Worm (Caenorhabditis elegans) whole organism, L4/young adult: ENCODE data around the gene emb-5.
"Not testable (repeated sequence)": the region's sequence is repeated elsewhere in the genome, so short reads cannot be mapped to it uniquely, and the experiment has no call there.

Experiments
- W03F9.2 ChIP-seq: fragments of 150-350 bp; optimal IDR thresholded peaks from 2 replicates; lab custom pipeline; 2014; ENCODE audit warnings: missing biosample characterization, missing genetic modification characterization
- dao-5 ChIP-seq: sonication (generic microtip); optimal IDR thresholded peaks from 2 replicates; lab custom pipeline; 2016; ENCODE audit warnings: missing genotype, missing genetic modification characterization, moderate library complexity, missing compliant biosample characterization
- him-1 ChIP-seq: sonication (generic microtip); optimal IDR thresholded peaks from 2 replicates; lab custom pipeline; 2016; ENCODE audit warnings: missing genotype, missing genetic modification reagents, missing genetic modification characterization, missing compliant biosample characterization

Gene emb-5

DNA sequence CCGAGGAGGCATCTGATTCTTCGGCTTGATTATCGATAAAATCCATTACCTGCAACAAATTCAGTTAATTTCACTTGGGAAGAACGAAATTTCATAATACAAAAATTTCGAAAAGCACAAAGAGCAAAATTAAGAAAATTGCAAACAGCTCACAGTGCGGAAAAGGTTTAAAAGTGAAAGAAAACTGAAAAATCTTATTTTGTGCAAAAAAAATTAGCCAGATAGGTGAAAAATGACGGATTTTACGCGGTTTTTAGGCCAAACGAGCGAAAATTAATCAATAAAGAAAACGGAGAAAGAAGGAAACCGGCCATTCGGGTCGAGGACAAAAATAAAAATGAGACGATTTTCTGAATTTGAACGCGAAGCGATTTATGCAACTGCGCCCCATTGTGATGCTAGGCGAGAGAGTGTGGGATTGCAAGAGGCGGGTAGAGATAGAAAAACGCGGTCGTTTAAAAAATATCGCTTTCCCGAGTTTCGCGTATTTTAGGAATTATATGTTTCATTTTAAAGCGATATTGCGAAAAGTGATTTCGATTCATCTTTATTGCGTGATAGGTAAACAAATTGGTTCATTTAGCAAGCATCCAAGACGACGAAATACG lies at the start of gene emb-5:
Gene emb-5 (minus strand): TSS at position 51 of the 608 bp plus-strand sequence.
- TF ChIP-seq him-1, result no peak
- TF ChIP-seq W03F9.2, result no peak
- TF ChIP-seq dao-5 (tag; lab: Kevin White, UChicago), result no peak

DNA sequence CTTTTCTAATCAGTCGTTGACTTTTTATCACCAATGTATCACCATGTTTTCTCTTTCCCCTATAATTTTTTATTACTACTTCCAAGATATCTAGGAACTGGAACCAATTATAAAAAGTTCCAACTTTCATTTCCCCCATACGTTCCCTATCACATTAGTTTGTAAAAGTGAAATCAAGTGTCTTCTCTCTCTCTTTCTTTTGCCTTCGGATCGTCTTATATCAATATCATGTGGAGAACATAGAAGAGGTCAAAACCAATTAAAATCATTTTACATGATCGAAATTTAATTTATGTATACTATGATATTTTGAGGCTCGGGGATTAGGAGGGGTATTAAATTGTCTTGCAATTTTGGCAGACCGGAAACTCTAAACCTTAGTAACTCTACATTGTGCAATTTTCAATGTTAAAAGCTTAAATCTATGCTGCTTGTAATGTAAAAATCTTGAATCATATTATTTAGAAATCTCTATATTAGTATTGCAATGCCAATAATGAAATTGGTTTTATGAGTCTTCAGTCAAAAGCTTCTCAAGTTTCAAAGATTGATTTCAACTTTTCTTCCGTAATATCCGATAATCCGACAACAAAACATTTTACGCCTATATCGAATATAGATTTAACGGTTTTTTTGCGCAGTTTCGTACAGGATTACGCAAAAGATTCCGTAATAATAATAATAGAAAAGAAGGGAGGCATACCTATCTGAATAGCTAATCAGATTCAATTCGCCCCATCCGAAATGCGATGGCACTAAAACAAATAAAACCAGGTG lies 47.6 kb upstream of the emb-5 start:
- TF ChIP-seq W03F9.2, result no peak
- TF ChIP-seq him-1, result no peak
- TF ChIP-seq dao-5 (tag; lab: Kevin White, UChicago), result no peak

DNA sequence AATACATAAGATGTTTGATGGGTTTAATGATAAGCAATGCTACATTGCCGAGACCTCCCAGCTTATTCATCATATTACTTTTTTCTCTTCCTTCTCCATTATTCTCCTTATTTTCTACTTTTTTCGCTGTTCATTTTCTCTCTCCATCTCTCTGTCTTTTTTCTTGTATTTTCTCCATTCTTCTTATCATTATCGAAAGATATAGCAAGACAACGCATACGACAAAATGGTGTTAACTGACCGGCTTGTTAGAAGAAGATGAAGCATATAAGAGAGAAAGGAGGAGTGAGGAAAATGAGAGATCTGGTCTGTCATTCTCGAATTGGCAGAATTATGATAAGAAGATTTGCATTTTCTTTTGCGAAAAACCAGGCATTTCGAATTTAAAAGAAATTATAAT lies 46.4 kb upstream of the emb-5 start:
- no peak for TF ChIP-seq dao-5 (tag; lab: Kevin White, UChicago)
- TF ChIP-seq him-1, result no peak
- TF ChIP-seq W03F9.2, result no peak

DNA sequence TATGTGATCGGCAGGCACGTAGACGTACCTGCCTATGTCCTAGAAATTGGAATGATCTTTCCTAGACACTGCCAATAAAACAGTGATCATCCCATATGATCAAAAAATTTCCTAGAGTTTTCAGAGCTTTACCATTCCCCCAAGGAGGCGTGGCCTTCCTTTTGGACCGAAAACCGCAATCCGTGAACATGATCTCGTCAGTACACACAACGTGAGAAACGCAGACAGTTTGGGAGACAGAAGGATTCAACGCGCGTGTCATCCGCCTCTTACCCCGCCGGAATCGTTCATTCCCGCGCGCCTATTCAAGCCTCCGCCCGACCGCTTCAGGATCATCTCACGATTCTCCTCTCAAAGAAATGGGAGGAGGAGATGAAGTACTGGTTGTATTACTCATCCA lies 45.0 kb upstream of the emb-5 start, which contains the start of gene B0393.5:
Gene B0393.5 (plus strand): TSS at position 301 of the 400 bp plus-strand sequence.
- TF ChIP-seq him-1 (no peak), W03F9.2 (no peak), dao-5 (tag; lab: Kevin White, UChicago) (no peak)

DNA sequence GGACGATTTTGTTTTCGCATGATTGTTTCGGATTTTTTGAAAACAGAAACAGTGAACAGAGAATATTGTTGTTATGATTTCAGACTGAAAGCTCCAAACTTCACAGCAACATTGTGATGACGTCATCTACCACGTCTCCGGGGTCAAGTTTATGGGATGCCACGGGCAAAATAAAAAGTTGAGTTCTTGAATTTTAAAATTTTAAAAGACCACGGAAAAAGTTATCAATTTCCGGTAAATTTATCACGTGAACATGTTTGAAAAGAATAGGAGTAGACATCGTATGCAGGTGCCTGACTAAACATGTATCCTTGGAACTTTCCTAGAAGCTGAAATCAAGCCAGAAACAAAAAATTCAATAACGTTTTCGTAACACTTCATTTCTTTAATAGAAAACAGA lies 43.0 kb upstream of the emb-5 start, which contains the start of gene B0393.4:
Gene B0393.4 (minus strand): TSS at position 101 of the 400 bp plus-strand sequence.
- TF ChIP-seq W03F9.2 (no peak), him-1 (no peak), dao-5 (tag; lab: Kevin White, UChicago) (no peak)

DNA sequence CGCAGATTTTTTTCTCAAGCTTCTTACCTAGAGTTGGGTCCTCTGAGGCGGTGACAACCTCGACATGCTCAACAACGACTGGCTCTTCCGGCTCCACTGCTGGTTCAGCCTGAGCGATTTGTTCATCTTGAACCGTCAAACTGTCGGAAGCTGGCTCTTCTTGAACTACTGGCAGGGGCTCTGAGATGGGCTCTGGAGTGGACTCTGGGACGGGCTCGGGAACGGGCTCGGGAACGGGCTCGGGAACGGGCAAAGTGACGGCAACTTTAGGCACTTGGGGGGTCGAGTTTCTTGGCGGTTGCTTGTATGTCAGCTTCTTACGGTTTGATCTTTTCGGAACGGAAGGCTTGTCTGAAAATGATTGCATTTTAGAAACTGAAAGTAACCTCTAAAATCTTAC lies 42.4 kb upstream of the emb-5 start:
- TF ChIP-seq him-1 (no peak), W03F9.2 (no peak), dao-5 (tag; lab: Kevin White, UChicago) (no peak)

DNA sequence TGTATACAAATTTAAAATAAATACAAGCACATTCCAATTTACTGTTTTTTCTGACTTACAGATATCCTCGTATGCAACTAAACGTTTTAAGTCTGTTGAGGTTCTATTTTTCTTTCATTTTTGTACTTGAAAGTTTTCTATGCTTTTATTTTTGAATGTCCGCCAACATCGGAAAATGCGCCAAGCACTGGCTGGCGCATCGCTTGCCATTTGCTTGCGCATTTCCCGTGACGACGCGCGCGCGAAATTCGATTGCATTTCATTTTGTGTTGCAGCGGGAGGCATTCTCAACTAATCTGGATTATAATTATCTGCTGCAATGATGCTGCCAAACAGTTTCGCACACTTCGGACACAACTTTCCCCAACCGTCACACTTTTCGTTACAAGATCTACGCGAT lies 36.5 kb upstream of the emb-5 start, which contains the start of gene fbxl-2:
Gene fbxl-2 (plus strand): TSS at position 278 of the 400 bp plus-strand sequence.
- TF ChIP-seq W03F9.2 (peak; percentile 91), dao-5 (tag; lab: Kevin White, UChicago) (no peak), him-1 (peak; percentile 77)

DNA sequence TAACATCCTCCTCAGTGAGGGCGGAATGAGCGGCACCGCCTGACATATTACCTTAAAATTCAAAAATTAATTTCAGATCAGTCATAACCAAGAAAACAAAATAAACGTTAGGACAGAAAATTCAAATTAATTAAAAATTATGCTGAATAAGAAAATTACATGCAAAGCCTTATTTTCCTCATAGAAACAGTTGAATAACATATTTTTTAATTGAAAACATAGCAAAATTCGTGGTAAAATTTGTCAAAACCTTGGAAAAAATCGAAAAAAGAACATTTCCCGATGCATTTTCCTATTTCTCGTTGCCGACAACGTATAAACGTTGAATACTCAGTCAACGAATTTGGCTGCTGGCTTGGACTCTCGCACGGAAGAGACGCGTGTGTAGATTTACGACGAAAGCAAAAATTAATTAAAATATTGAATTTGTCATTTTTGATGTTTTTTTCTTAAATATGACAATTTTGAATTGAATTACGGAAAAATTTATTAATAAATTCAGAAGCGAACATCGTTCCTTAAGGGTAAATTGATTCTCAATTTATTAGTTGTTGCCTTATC lies 33.6 kb upstream of the emb-5 start, which contains the start of the genes rps-0 and rbg-3:
Gene rps-0 (minus strand): TSS at position 51 of the 561 bp plus-strand sequence.
Gene rbg-3 (plus strand): TSS at position 424 of the 561 bp plus-strand sequence.
- TF ChIP-seq him-1, result no peak
- peak; percentile 91 for TF ChIP-seq W03F9.2

DNA sequence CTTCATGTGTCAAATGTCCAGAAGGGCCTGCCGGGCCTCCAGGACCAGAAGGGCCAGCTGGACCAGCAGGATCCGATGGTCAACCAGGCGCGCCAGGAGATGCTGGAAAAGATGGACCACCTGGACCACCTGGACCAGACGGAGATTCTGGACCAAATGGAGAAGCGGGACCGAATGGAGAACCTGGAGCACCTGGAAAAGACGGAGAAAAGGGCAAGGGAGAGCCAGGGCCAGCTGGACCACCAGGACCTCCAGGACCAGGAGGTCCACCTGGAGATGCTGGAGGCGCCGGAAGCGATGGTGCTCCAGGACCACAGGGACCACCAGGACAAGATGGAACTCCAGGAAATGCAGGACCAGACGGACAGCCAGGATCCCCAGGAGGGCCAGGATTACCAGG lies 28.2 kb upstream of the emb-5 start:
- TF ChIP-seq dao-5 (tag; lab: Kevin White, UChicago) (no peak), him-1 (no peak), W03F9.2 (no peak)

DNA sequence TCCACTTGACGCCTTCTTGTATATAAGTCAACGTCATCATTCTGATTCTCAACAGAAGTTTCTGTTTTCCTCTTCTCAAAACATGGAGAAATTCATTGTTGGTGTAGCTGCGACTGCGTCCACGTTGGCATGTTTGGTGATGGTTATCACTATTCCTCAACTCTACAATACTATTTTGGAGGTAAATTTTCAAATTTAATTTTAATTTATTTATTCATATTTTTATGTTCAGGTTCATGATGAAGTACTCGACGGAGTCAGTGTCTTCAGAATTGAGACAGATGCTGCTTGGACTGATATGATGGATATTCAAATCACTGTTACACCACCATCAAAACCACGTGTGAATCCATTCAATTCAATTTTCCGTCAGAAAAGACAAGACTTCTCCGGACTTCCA lies 27.6 kb upstream of the emb-5 start, which contains the start of gene col-89:
Gene col-89 (plus strand): TSS at position 19 of the 400 bp plus-strand sequence.
- TF ChIP-seq him-1 (no peak), dao-5 (tag; lab: Kevin White, UChicago) (no peak), W03F9.2 (no peak)

DNA sequence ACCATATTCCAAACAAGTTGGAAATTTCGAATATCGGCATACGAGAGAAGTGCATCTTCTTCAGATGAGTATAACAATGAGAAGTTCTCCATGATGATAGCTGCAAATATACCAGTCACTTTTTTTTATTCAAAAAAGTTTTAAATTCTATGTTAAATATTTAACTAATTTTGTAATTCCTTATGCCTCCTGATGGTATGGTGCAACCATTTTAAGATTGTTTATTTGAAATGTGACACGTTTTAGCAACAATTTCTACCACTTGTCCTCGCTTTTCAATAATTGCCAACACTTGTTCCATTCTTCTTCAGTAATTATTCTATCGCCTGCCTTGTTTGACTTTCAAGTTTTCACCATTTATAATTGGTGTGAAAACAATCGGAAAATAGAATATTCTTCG lies 25.5 kb upstream of the emb-5 start, which contains the start of gene F17C8.6:
Gene F17C8.6 (minus strand): TSS at position 101 of the 400 bp plus-strand sequence.
- TF ChIP-seq him-1 (no peak), W03F9.2 (no peak), dao-5 (tag; lab: Kevin White, UChicago) (no peak)

DNA sequence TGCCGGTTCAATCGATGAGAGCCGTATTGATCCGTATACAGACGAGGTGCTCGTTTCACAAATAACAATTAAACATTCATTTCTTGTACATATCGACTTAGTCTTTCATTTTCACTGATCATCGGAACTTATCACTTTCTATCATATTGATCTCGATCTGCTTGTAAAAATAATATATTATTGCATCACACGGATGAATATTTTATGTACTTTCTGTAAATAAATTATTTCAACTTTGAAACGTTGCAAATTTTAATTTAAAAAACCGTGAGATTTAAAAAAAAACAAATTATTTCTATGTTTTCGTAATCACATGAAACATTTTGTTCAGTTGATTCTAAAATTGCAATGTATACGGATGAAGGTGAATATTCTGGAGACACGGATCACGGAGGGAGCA lies 22.1 kb upstream of the emb-5 start, which contains the start of gene twk-6:
Gene twk-6 (plus strand): TSS at position 301 of the 400 bp plus-strand sequence.
- TF ChIP-seq him-1; dao-5 (tag; lab: Kevin White, UChicago); W03F9.2: not testable (repeated sequence)

DNA sequence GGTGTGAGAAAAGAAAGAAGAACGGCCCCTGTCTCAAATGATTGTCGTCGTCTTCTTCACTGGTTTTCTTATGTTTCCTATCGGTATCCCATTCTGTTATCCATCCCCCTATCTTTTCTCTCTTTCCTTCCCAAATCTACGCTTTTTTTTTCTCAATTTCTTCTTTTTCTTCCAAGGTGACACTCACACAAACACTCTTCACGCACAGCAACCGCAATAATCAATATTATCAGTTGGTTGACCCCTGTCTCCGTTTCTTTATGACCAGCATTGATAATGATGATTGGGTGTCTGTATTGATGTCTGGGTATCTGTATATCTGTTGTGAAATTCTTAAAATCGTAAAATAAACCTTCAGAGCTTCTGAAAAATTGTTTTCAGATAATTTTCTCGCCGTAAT lies 20.4 kb upstream of the emb-5 start:
- peak; percentile 8 for TF ChIP-seq W03F9.2
- TF ChIP-seq dao-5 (tag; lab: Kevin White, UChicago), result no peak
- TF ChIP-seq him-1, result no peak

DNA sequence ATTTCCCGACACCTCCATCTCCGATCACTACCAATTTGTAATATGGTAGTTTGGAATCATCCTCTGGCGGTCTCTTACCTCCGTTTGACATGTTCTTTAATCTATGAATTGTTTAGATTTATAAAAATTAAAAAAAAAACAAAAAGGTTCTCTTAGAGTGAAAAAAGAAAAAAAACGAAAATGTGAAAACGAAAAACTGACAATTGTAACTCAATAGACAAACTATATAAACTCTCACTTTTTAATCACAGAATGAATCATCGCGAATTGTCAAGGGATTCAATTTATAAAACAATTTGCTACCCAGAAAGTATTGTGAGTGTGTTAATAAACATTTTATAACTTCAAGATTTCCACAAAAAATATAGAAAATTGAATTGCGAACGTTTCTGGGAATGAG lies 19.5 kb upstream of the emb-5 start, which contains the start of gene ras-2:
Gene ras-2 (minus strand): TSS at position 101 of the 400 bp plus-strand sequence.
- TF ChIP-seq dao-5 (tag; lab: Kevin White, UChicago) (no peak), W03F9.2 (no peak), him-1 (no peak)
